Worm (Caenorhabditis elegans): ENCODE results near the gene pqn-35.

Gene pqn-35

ce11 chrII:4590086-4590485, 22.7 kb upstream of the pqn-35 start:
- no peak for TF ChIP-seq unc-62 (GFP tag; optimal IDR thresholded peaks at IDR 0.05)
- no peak for TF ChIP-seq ztf-4 (tag; optimal IDR thresholded peaks at IDR 0.05)
- TF ChIP-seq blmp-1 (tag; optimal IDR thresholded peaks at IDR 0.05; ENCODE audit: insufficient read depth), result no peak

- no peak for TF ChIP-seq unc-62 (GFP tag; optimal IDR thresholded peaks at IDR 0.05)
- no peak for TF ChIP-seq crh-2 (tag; optimal IDR thresholded peaks at IDR 0.05)
- TF ChIP-seq nhr-25 (tag; optimal IDR thresholded peaks at IDR 0.05), result no peak
- TF ChIP-seq nhr-12 (tag; optimal IDR thresholded peaks at IDR 0.05), result no peak
- TF ChIP-seq blmp-1 (tag; optimal IDR thresholded peaks at IDR 0.05; ENCODE audit: insufficient read depth), result no peak
- no peak for TF ChIP-seq lin-11 (tag; optimal IDR thresholded peaks at IDR 0.05)
- no peak for TF ChIP-seq zag-1 (tag; optimal IDR thresholded peaks at IDR 0.05)
- no peak for TF ChIP-seq nhr-129 (tag; optimal IDR thresholded peaks at IDR 0.05)
- TF ChIP-seq F13H6.1 (tag; optimal IDR thresholded peaks at IDR 0.05), result no peak
- TF ChIP-seq unc-55 (GFP tag; optimal IDR thresholded peaks at IDR 0.05), result no peak
- TF ChIP-seq unc-39 (tag; optimal IDR thresholded peaks at IDR 0.05), result no peak
These were observed 22.1 kb upstream of the pqn-35 start for ce11 chrII:4590660-4591059.

DNA sequence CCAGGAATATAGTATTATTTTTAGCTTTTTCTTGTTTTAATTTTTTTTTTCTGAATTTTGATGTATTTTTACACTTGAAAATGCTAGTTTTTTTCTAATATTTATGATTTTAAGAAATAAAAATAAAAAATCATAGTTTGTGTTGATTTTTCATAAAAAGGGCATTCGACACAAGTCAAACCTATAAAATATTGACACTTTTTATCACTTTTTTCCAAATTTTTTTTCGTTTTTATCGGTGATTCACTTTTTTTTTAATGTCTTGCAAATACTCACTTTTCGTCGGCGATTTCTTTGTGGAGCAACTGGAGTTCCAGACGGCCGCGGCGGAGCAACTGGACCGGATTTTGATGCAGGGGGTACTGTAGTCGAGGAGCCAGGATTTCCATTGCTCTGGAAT, 15.4 kb upstream of the pqn-35 start:
- TF ChIP-seq fos-1 (tag; optimal IDR thresholded peaks at IDR 0.05), result peak; percentile 84
- no peak for TF ChIP-seq nhr-77 (tag; optimal IDR thresholded peaks at IDR 0.05)

DNA sequence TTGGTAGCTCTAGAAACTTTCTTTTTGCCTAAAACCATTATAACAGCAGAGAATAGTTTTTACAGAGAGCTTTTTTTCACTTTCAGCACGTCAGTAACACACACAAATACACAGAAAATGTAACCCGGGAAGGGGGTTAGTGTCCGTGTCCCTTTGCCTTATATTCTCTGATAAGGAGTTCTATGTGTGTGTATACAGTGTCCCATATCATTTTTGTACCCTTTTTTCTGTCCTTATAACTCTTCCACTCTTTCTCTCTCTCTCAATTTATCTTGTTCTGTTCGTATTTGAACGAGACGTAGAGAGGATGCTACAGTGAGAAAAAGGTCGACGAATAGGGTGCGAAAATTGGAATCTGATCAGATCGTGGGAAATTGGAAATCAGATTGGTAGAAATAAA, 14.0 kb upstream of the pqn-35 start:
- TF ChIP-seq nhr-11 (tag; optimal IDR thresholded peaks at IDR 0.05) (no peak), alr-1 (tag; optimal IDR thresholded peaks at IDR 0.05) (no peak), Y55F3AM.14 (GFP tag; optimal IDR thresholded peaks at IDR 0.05) (no peak), nhr-237 (tag; optimal IDR thresholded peaks at IDR 0.05) (no peak), lin-11 (tag; optimal IDR thresholded peaks at IDR 0.05) (no peak), ceh-82 (tag; optimal IDR thresholded peaks at IDR 0.05) (no peak), fos-1 (tag; optimal IDR thresholded peaks at IDR 0.05) (peak; percentile 89), nhr-129 (tag; optimal IDR thresholded peaks at IDR 0.05) (no peak), sma-9 (GFP tag; optimal IDR thresholded peaks at IDR 0.05) (peak; percentile 30), sma-9 (tag; optimal IDR thresholded peaks at IDR 0.05) (no peak), blmp-1 (tag; optimal IDR thresholded peaks at IDR 0.05; ENCODE audit: insufficient read depth) (no peak), nhr-6 (tag; optimal IDR thresholded peaks at IDR 0.05) (no peak), nhr-25 (tag; optimal IDR thresholded peaks at IDR 0.05) (no peak)

DNA sequence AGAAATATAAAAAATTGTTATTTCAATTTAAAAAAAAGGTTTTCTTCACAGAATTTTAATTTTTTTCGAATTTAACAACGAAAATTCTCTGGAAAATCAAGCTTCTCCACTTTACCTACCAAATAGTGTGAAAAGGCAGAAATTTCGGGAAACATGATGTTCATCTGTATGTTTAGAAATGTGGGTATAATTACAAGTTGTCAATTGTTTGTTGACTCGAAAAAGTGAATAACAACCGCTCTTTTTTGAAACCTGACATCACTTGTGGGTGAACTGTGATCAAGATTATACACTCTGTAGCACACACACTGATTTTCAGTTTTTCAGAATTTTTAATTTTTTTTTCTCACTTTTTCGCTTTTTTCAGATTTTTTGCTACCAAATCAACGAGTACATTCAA, 13.0 kb upstream of the pqn-35 start:
- TF ChIP-seq gmeb-1 (tag; optimal IDR thresholded peaks at IDR 0.05) (no peak), nhr-21 (tag; optimal IDR thresholded peaks at IDR 0.05) (no peak), F13H6.1 (tag; optimal IDR thresholded peaks at IDR 0.05) (no peak), mdl-1 (tag; optimal IDR thresholded peaks at IDR 0.05) (no peak), alr-1 (tag; optimal IDR thresholded peaks at IDR 0.05) (no peak), sma-9 (GFP tag; optimal IDR thresholded peaks at IDR 0.05) (no peak), sma-9 (tag; optimal IDR thresholded peaks at IDR 0.05) (no peak), peb-1 (tag; optimal IDR thresholded peaks at IDR 0.05) (no peak), snpc-4 (tag; optimal IDR thresholded peaks at IDR 0.05) (no peak), skn-1 (tag; optimal IDR thresholded peaks at IDR 0.05) (no peak), ceh-82 (tag; optimal IDR thresholded peaks at IDR 0.05) (no peak), sma-3 (GFP tag; optimal IDR thresholded peaks at IDR 0.05) (no peak)

- TF ChIP-seq elt-3 (tag; optimal IDR thresholded peaks at IDR 0.05) (no peak), blmp-1 (tag; optimal IDR thresholded peaks at IDR 0.05; ENCODE audit: insufficient read depth) (peak; percentile 51)
These were observed 12.5 kb upstream of the pqn-35 start for ce11 chrII:4600276-4600675.

ce11 chrII:4600818-4601217, 12.0 kb upstream of the pqn-35 start:
- TF ChIP-seq alr-1 (tag; optimal IDR thresholded peaks at IDR 0.05) (no peak), nhr-23 (tag; optimal IDR thresholded peaks at IDR 0.05) (no peak), nhr-77 (tag; optimal IDR thresholded peaks at IDR 0.05) (no peak), snpc-4 (tag; optimal IDR thresholded peaks at IDR 0.05) (no peak), nhr-25 (tag; optimal IDR thresholded peaks at IDR 0.05) (no peak), lin-11 (tag; optimal IDR thresholded peaks at IDR 0.05) (no peak), fos-1 (tag; optimal IDR thresholded peaks at IDR 0.05) (no peak), elt-3 (tag; optimal IDR thresholded peaks at IDR 0.05) (no peak), lsy-2 (tag; optimal IDR thresholded peaks at IDR 0.05) (no peak), skn-1 (tag; optimal IDR thresholded peaks at IDR 0.05) (no peak), ceh-82 (tag; optimal IDR thresholded peaks at IDR 0.05) (no peak), peb-1 (tag; optimal IDR thresholded peaks at IDR 0.05) (no peak), Y55F3AM.14 (GFP tag; optimal IDR thresholded peaks at IDR 0.05) (no peak), mdl-1 (tag; optimal IDR thresholded peaks at IDR 0.05) (no peak), gmeb-1 (tag; optimal IDR thresholded peaks at IDR 0.05) (no peak), nhr-129 (tag; optimal IDR thresholded peaks at IDR 0.05) (no peak), C34F6.9 (tag; optimal IDR thresholded peaks at IDR 0.05) (no peak), ama-1 (optimal IDR thresholded peaks at IDR 0.05) (no peak), nhr-237 (tag; optimal IDR thresholded peaks at IDR 0.05) (no peak)

Measured in whole organism, L2 larva.